Worm (Caenorhabditis elegans) whole organism, midembryonic: ENCODE measurements around the gene T01B7.13.

ENCODE experiments used
- flt-1 ChIP-seq: fragments of 200-800 bp; sonication (Bioruptor generic); IDR thresholded peaks from 2 replicates; pipeline ENCODE4 v1.3.6; 2022; ENCODE audit warnings: missing genetic modification characterization, missing compliant biosample characterization
- klf-2 ChIP-seq: fragments of 200-800 bp; sonication (Bioruptor generic); conservative IDR thresholded peaks from 2 replicates; pipeline ENCODE4 v1.3.6; 2022; ENCODE audit warnings: missing genetic modification reagents, missing genetic modification characterization, missing compliant biosample characterization

DNA sequence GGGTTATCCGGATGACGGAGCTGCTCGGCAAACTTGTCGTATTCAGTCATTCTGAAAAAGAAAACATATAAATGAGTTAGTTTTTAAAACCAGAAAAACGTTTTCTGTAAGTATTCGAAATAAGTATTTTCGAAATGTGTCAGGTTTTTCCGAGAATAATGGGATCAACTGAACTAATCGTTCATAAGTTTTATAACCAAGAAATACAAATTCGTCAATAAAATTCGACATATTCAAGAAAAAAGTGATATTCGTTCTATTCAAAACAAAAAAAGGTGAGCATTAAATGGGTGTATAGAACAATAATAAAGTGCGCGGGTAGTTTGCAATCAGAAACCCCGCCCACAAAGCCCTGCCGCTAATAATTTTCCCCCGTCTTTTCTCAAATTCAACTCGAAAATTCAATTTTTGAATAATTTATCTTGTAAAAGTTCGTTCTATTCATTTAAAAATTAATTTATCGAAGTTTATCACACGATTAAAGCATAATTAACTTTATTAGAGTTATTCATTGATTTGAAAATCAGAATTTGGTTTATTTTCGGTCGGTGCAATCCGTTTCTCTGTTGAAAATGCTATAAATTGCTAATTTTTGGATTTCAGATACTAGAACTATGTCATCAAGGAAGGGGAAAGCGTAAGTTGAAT is 1.2 kb downstream of the T01B7.13 start, which contains the start of the genes cyn-11 and T01B7.5:
- peak; percentile 37 for TF ChIP-seq flt-1 (GFP tag; lab: Robert Waterston, UW)
- TF ChIP-seq klf-2, result no peak
